Worm (Caenorhabditis elegans) whole organism, young adult: ENCODE measurements around the gene F07A11.1.

ENCODE experiments used
- B0261.1 ChIP-seq: sonication (generic microtip); optimal IDR thresholded peaks from 2 replicates; lab custom pipeline; 2016; ENCODE audit warnings: mild to moderate bottlenecking, missing genetic modification characterization, moderate library complexity, missing compliant biosample characterization
- D2030.7 ChIP-seq: fragments of 200-800 bp; sonication (Bioruptor generic); IDR thresholded peaks from 2 replicates; pipeline ENCODE4 v1.3.6; 2022; ENCODE audit warnings: missing genetic modification reagents, missing genetic modification characterization, missing compliant biosample characterization
- F10E7.11 ChIP-seq: sonication (generic microtip); optimal IDR thresholded peaks from 2 replicates; lab custom pipeline; 2017; ENCODE audit warnings: mild to moderate bottlenecking, missing genetic modification characterization, moderate library complexity, missing compliant biosample characterization
- F23B12.7 ChIP-seq: sonication (generic microtip); optimal IDR thresholded peaks from 2 replicates; lab custom pipeline; 2017; ENCODE audit warnings: missing genetic modification characterization, mild to moderate bottlenecking, missing compliant biosample characterization, antibody characterized with exemption, moderate library complexity; ENCODE audit not compliant: insufficient read depth
- F33H1.4 ChIP-seq: fragments of 200-800 bp; sonication (Bioruptor generic); IDR thresholded peaks from 2 replicates; pipeline ENCODE4 v1.3.6; 2022; ENCODE audit warnings: missing genetic modification reagents, missing genetic modification characterization, missing compliant biosample characterization
- F39B2.1 ChIP-seq: fragments of 200-800 bp; sonication (Bioruptor generic); IDR thresholded peaks from 2 replicates; pipeline ENCODE4 v1.3.6; 2022; ENCODE audit warnings: missing genetic modification reagents, missing genetic modification characterization, missing compliant biosample characterization
- F49E8.2 ChIP-seq: sonication (generic microtip); optimal IDR thresholded peaks from 3 replicates; lab custom pipeline; 2017; ENCODE audit warnings: missing genetic modification characterization, mild to moderate bottlenecking, missing compliant biosample characterization, antibody characterized with exemption, moderate library complexity; ENCODE audit not compliant: insufficient read depth
- F57A8.1 ChIP-seq: fragments of 200-800 bp; sonication (Bioruptor generic); optimal IDR thresholded peaks from 2 replicates; lab custom pipeline; 2018; ENCODE audit warnings: mild to moderate bottlenecking, missing genetic modification characterization, moderate library complexity, missing compliant biosample characterization
- F57C9.4 ChIP-seq: sonication (generic microtip); optimal IDR thresholded peaks from 2 replicates; lab custom pipeline; 2017; ENCODE audit warnings: mild to moderate bottlenecking, missing genetic modification characterization, missing compliant biosample characterization
- T26A5.8 ChIP-seq: sonication (generic microtip); optimal IDR thresholded peaks from 2 replicates; lab custom pipeline; 2016; ENCODE audit warnings: missing genetic modification characterization, missing compliant biosample characterization
- Y53G8AR.9 ChIP-seq: fragments of 200-800 bp; sonication (Bioruptor generic); conservative IDR thresholded peaks from 2 replicates; pipeline ENCODE4 v1.3.6; 2022; ENCODE audit warnings: missing genetic modification reagents, missing genetic modification characterization, missing compliant biosample characterization
- Y67H2A.10 ChIP-seq: fragments of 200-800 bp; sonication (Bioruptor generic); conservative IDR thresholded peaks from 2 replicates; pipeline ENCODE4 v1.3.6; 2022; ENCODE audit warnings: missing genetic modification reagents, missing genetic modification characterization, missing compliant biosample characterization
- akir-1 ChIP-seq: fragments of 200-800 bp; sonication (Bioruptor generic); optimal IDR thresholded peaks from 2 replicates; lab custom pipeline; 2018; ENCODE audit warnings: mild to moderate bottlenecking, missing genetic modification characterization, moderate library complexity, missing compliant biosample characterization
- atf-7 ChIP-seq: sonication (generic microtip); optimal IDR thresholded peaks from 2 replicates; lab custom pipeline; 2017; ENCODE audit warnings: mild to moderate bottlenecking, missing genetic modification characterization, missing compliant biosample characterization
- athp-1 ChIP-seq: sonication (generic microtip); optimal IDR thresholded peaks from 2 replicates; lab custom pipeline; 2017; ENCODE audit warnings: mild to moderate bottlenecking, missing genetic modification characterization, missing compliant biosample characterization
- attf-5 ChIP-seq: fragments of 200-800 bp; sonication (Bioruptor generic); optimal IDR thresholded peaks from 2 replicates; lab custom pipeline; 2018; ENCODE audit warnings: mild to moderate bottlenecking, missing genetic modification characterization, missing compliant biosample characterization
- bed-2 ChIP-seq: fragments of 200-800 bp; sonication (Bioruptor generic); IDR thresholded peaks from 2 replicates; pipeline ENCODE4 v1.3.6; 2022; ENCODE audit warnings: missing genetic modification reagents, missing genetic modification characterization, missing compliant biosample characterization
- ceh-91 ChIP-seq: fragments of 200-800 bp; sonication (Bioruptor generic); IDR thresholded peaks from 2 replicates; pipeline ENCODE4 v1.3.6; 2022; ENCODE audit warnings: missing genetic modification reagents, missing genetic modification characterization, missing compliant biosample characterization
- dpff-1 ChIP-seq: sonication (generic microtip); optimal IDR thresholded peaks from 2 replicates; lab custom pipeline; 2017; ENCODE audit warnings: mild to moderate bottlenecking, missing genetic modification characterization, missing compliant biosample characterization
- efl-1 ChIP-seq: fragments of 150-350 bp; optimal IDR thresholded peaks from 2 replicates; lab custom pipeline; 2014; ENCODE audit warnings: missing biosample characterization, missing genetic modification reagents, missing genetic modification characterization
- egl-44 ChIP-seq: fragments of 200-800 bp; sonication (Bioruptor generic); IDR thresholded peaks from 2 replicates; pipeline ENCODE4 v1.3.6; 2022; ENCODE audit warnings: missing genetic modification reagents, missing genetic modification characterization, missing compliant biosample characterization
- egrh-3 ChIP-seq: fragments of 200-800 bp; sonication (Bioruptor generic); IDR thresholded peaks from 2 replicates; pipeline ENCODE4 v1.3.6; 2022; ENCODE audit warnings: missing genetic modification reagents, missing genetic modification characterization, missing compliant biosample characterization
- hlh-26 ChIP-seq: fragments of 200-800 bp; sonication (Bioruptor generic); conservative IDR thresholded peaks from 2 replicates; pipeline ENCODE4 v1.3.6; 2022; ENCODE audit warnings: missing genetic modification reagents, missing genetic modification characterization, missing compliant biosample characterization
- lin-26 ChIP-seq: fragments of 200-800 bp; sonication (Bioruptor generic); IDR thresholded peaks from 2 replicates; pipeline ENCODE4 v1.3.6; 2022; ENCODE audit warnings: missing genetic modification reagents, missing genetic modification characterization, missing compliant biosample characterization
- lin-40 ChIP-seq: sonication (generic microtip); optimal IDR thresholded peaks from 2 replicates; lab custom pipeline; 2016; ENCODE audit warnings: missing genetic modification characterization, mild to moderate bottlenecking, missing compliant biosample characterization, missing genotype, missing genetic modification reagents
- lin-54 ChIP-seq: fragments of 200-800 bp; sonication (Bioruptor generic); optimal IDR thresholded peaks from 2 replicates; lab custom pipeline; 2018; ENCODE audit warnings: mild to moderate bottlenecking, missing genetic modification characterization, missing compliant biosample characterization
- lir-1 ChIP-seq: fragments of 200-800 bp; sonication (Bioruptor generic); conservative IDR thresholded peaks from 2 replicates; pipeline ENCODE4 v1.3.6; 2022; ENCODE audit warnings: missing genetic modification reagents, missing genetic modification characterization, missing compliant biosample characterization
- lsy-27 ChIP-seq: sonication (generic microtip); optimal IDR thresholded peaks from 2 replicates; lab custom pipeline; 2017; ENCODE audit warnings: missing genetic modification characterization, mild to moderate bottlenecking, missing compliant biosample characterization, antibody characterized with exemption, missing genotype, borderline replicate concordance; ENCODE audit not compliant: insufficient read depth
- madf-10 ChIP-seq: sonication (generic microtip); optimal IDR thresholded peaks from 2 replicates; lab custom pipeline; 2016; ENCODE audit warnings: mild to moderate bottlenecking, missing genetic modification characterization, missing compliant biosample characterization
- mes-4 ChIP-seq: sonication (generic microtip); optimal IDR thresholded peaks from 2 replicates; lab custom pipeline; 2016; ENCODE audit warnings: missing genotype, missing genetic modification characterization, missing compliant biosample characterization
- nfya-1 ChIP-seq: sonication (generic microtip); optimal IDR thresholded peaks from 2 replicates; lab custom pipeline; 2017; ENCODE audit warnings: antibody characterized with exemption, missing compliant biosample characterization, missing genetic modification characterization, borderline replicate concordance; ENCODE audit not compliant: insufficient read depth
- nfyb-1 ChIP-seq: fragments of 200-800 bp; sonication (Bioruptor generic); IDR thresholded peaks from 2 replicates; pipeline ENCODE4 v1.3.6; 2022; ENCODE audit warnings: missing genetic modification reagents, missing genetic modification characterization, missing compliant biosample characterization
- rec-8 ChIP-seq, 2 experiments: sonication (generic microtip); optimal IDR thresholded peaks; 2 replicates each; lab custom pipeline; 2016; ENCODE audit warnings: mild to moderate bottlenecking in 2 of 2, missing genetic modification characterization in 2 of 2, missing genetic modification reagents in 2 of 2, missing genotype in 2 of 2, missing biosample characterization in 1 of 2, missing compliant biosample characterization in 1 of 2, moderate library complexity in 1 of 2
- repo-1 ChIP-seq: sonication (generic microtip); optimal IDR thresholded peaks from 2 replicates; lab custom pipeline; 2017; ENCODE audit warnings: mild to moderate bottlenecking, missing genetic modification characterization, missing compliant biosample characterization
- rpc-1 ChIP-seq, 2 experiments: fragments of 150-350 bp in 1 of 2; sonication (generic microtip) in 1 of 2; optimal IDR thresholded peaks; 2 replicates each; lab custom pipeline; 2014 to 2018; ENCODE audit warnings: missing biosample characterization in 1 of 2, missing genetic modification characterization in 1 of 2, missing genetic modification reagents in 1 of 2, missing genotype in 1 of 2
- sea-2 ChIP-seq: fragments of 200-800 bp; sonication (Bioruptor generic); IDR thresholded peaks from 2 replicates; pipeline ENCODE4 v1.3.6; 2022; ENCODE audit warnings: missing genetic modification characterization, missing compliant biosample characterization
- snpc-4 ChIP-seq, 5 experiments: fragments of 150-350 bp in 1 of 5; sonication (generic microtip) in 4 of 5; optimal IDR thresholded peaks; 2 replicates each; lab custom pipeline; 2014 to 2018; ENCODE audit warnings: missing genetic modification characterization in 5 of 5, missing biosample characterization in 3 of 5, antibody characterized with exemption in 2 of 5, mild to moderate bottlenecking in 2 of 5, missing compliant biosample characterization in 2 of 5, missing genotype in 2 of 5, moderate library complexity in 2 of 5, missing genetic modification reagents in 1 of 5
- tbx-9 ChIP-seq: sonication (generic microtip); optimal IDR thresholded peaks from 2 replicates; lab custom pipeline; 2016; ENCODE audit warnings: borderline replicate concordance, missing genetic modification characterization, inconsistent platforms, missing compliant biosample characterization
- tlf-1 ChIP-seq: fragments of 200-800 bp; sonication (Bioruptor generic); optimal IDR thresholded peaks from 2 replicates; lab custom pipeline; 2018; ENCODE audit warnings: mild to moderate bottlenecking, missing genetic modification characterization, missing compliant biosample characterization
- unc-62 ChIP-seq: fragments of 150-350 bp; optimal IDR thresholded peaks from 2 replicates; lab custom pipeline; 2014; ENCODE audit warnings: missing biosample characterization, missing genetic modification reagents, missing genetic modification characterization
- xnd-1 ChIP-seq: sonication (generic microtip); optimal IDR thresholded peaks from 2 replicates; lab custom pipeline; 2016; ENCODE audit warnings: missing genotype, missing genetic modification reagents, missing genetic modification characterization, missing compliant biosample characterization
- zfh-2 ChIP-seq: fragments of 200-800 bp; sonication (Bioruptor generic); conservative IDR thresholded peaks from 2 replicates; pipeline ENCODE4 v1.3.6; 2022; ENCODE audit warnings: missing genetic modification reagents, missing genetic modification characterization, missing compliant biosample characterization
- ztf-22 ChIP-seq: fragments of 200-800 bp; sonication (Bioruptor generic); optimal IDR thresholded peaks from 2 replicates; lab custom pipeline; 2018; ENCODE audit warnings: mild to moderate bottlenecking, missing genetic modification characterization, moderate library complexity, missing compliant biosample characterization
- ztf-28 ChIP-seq: fragments of 200-800 bp; sonication (Bioruptor generic); IDR thresholded peaks from 2 replicates; pipeline ENCODE4 v1.3.6; 2022; ENCODE audit warnings: missing genetic modification reagents, missing genetic modification characterization, missing compliant biosample characterization

F07A11.1 gene

ce11 chrII:11545952-11546325 is 46.0 kb downstream of the F07A11.1 start:
- TF ChIP-seq hlh-26 (GFP tag; lab: Robert Waterston, UW) (no peak), nfya-1 (tag; lab: Kevin White, UChicago) (no peak), nfyb-1 (GFP tag; lab: Robert Waterston, UW) (peak; percentile 38; the same call in 1 of the 2 replicates), F23B12.7 (tag; lab: Kevin White, UChicago) (no peak), F57A8.1 (GFP tag; lab: Kevin White, UChicago) (no peak), zfh-2 (GFP tag; lab: Robert Waterston, UW) (peak; percentile 64), efl-1 (GFP tag; lab: Kevin White, UChicago) (no peak), lin-40 (tag; lab: Kevin White, UChicago) (no peak), F10E7.11 (tag; lab: Kevin White, UChicago) (no peak), F33H1.4 (GFP tag; lab: Robert Waterston, UW) (no peak), akir-1 (GFP tag; lab: Kevin White, UChicago) (no peak), egl-44 (GFP tag; lab: Robert Waterston, UW) (no peak), lin-26 (0 out of 2 replicates have a peak, but pooled peaks have one; percentile 12), ztf-28 (GFP tag; lab: Robert Waterston, UW) (no peak), F39B2.1 (GFP tag; lab: Robert Waterston, UW) (no peak), lin-54 (peak; percentile 1), rpc-1 (optimal IDR thresholded peaks at IDR 0.05; lab: Kevin White, UChicago) (no peak), rpc-1 (tag; optimal IDR thresholded peaks at IDR 0.05; lab: Kevin White, UChicago) (no peak), Y67H2A.10 (no peak), D2030.7 (GFP tag; lab: Robert Waterston, UW) (no peak)

- peak; percentile 96 for TF ChIP-seq atf-7 (tag; lab: Kevin White, UChicago)
- no peak for TF ChIP-seq lsy-27 (tag; lab: Kevin White, UChicago)
- TF ChIP-seq snpc-4 (GFP tag; optimal IDR thresholded peaks at IDR 0.05; lab: Kevin White, UChicago), result peak; percentile 24
- peak in 3 of 4 experiments; percentile 53 to 82 (median 74) for TF ChIP-seq snpc-4 (tag; optimal IDR thresholded peaks at IDR 0.05; lab: Kevin White, UChicago)
- TF ChIP-seq F10E7.11 (tag; lab: Kevin White, UChicago), result peak; percentile 94
- peak; percentile 88 for TF ChIP-seq sea-2 (GFP tag; lab: Robert Waterston, UW)
- TF ChIP-seq lir-1 (GFP tag; lab: Robert Waterston, UW), result peak; percentile 91
- no peak for TF ChIP-seq rec-8 (tag; optimal IDR thresholded peaks at IDR 0.05; lab: Kevin White, UChicago)
- TF ChIP-seq attf-5 (GFP tag; lab: Kevin White, UChicago), result peak; percentile 85
- TF ChIP-seq xnd-1 (tag; lab: Kevin White, UChicago), result no peak
- TF ChIP-seq tbx-9 (tag; lab: Kevin White, UChicago), result peak; percentile 87
- peak; percentile 97 for TF ChIP-seq athp-1
- TF ChIP-seq rpc-1 (optimal IDR thresholded peaks at IDR 0.05; lab: Kevin White, UChicago), result peak; percentile 79
- no peak for TF ChIP-seq rpc-1 (tag; optimal IDR thresholded peaks at IDR 0.05; lab: Kevin White, UChicago)
- peak; percentile 78 for TF ChIP-seq F49E8.2
- TF ChIP-seq lin-26, result peak; percentile 75
- TF ChIP-seq T26A5.8 (tag; lab: Kevin White, UChicago), result peak; percentile 55
- peak; percentile 39 for TF ChIP-seq B0261.1
- TF ChIP-seq unc-62 (GFP tag; lab: Kevin White, UChicago), result no peak
- peak; percentile 91 for TF ChIP-seq repo-1 (tag; lab: Kevin White, UChicago)
- peak; percentile 43; the same call in 1 of the 2 replicates for TF ChIP-seq bed-2 (GFP tag; lab: Robert Waterston, UW)
- peak; percentile 98 for TF ChIP-seq Y53G8AR.9
- TF ChIP-seq F57C9.4 (tag; lab: Kevin White, UChicago), result no peak
- TF ChIP-seq ceh-91 (GFP tag; lab: Robert Waterston, UW), result peak; percentile 83
- peak; percentile 88 for TF ChIP-seq ztf-22
- TF ChIP-seq dpff-1, result peak; percentile 58
- peak; percentile 77 for TF ChIP-seq madf-10 (tag; lab: Kevin White, UChicago)
- peak; percentile 54 for TF ChIP-seq egrh-3 (GFP tag; lab: Robert Waterston, UW)
- TF ChIP-seq tlf-1 (GFP tag; lab: Kevin White, UChicago), result peak; percentile 96
- TF ChIP-seq mes-4, result no peak
These were observed 46.5 kb downstream of the F07A11.1 start, which contains the start of gene dnj-13 for ce11 chrII:11545299-11545951. Gene dnj-13 (plus strand): TSS chrII:11545701.
